Worm (Caenorhabditis elegans) whole organism, young adult: ENCODE measurements around the gene M03F8.1.

Source experiments
- C06A6.2 ChIP-seq: fragments of 200-800 bp; sonication (Bioruptor generic); conservative IDR thresholded peaks from 2 replicates; pipeline ENCODE4 v1.3.6; 2022; ENCODE audit warnings: missing genetic modification characterization, missing compliant biosample characterization
- D2030.7 ChIP-seq: fragments of 200-800 bp; sonication (Bioruptor generic); IDR thresholded peaks from 2 replicates; pipeline ENCODE4 v1.3.6; 2022; ENCODE audit warnings: missing genetic modification reagents, missing genetic modification characterization, missing compliant biosample characterization
- F22D6.2 ChIP-seq: sonication (generic microtip); optimal IDR thresholded peaks from 2 replicates; lab custom pipeline; 2016; ENCODE audit warnings: mild to moderate bottlenecking, missing genetic modification characterization, missing compliant biosample characterization
- F33H1.4 ChIP-seq: fragments of 200-800 bp; sonication (Bioruptor generic); IDR thresholded peaks from 2 replicates; pipeline ENCODE4 v1.3.6; 2022; ENCODE audit warnings: missing genetic modification reagents, missing genetic modification characterization, missing compliant biosample characterization
- F37B4.10 ChIP-seq: fragments of 200-800 bp; sonication (Bioruptor generic); IDR thresholded peaks from 2 replicates; pipeline ENCODE4 v1.3.6; 2022; ENCODE audit warnings: missing genetic modification characterization, missing compliant biosample characterization
- F39B2.1 ChIP-seq: fragments of 200-800 bp; sonication (Bioruptor generic); IDR thresholded peaks from 2 replicates; pipeline ENCODE4 v1.3.6; 2022; ENCODE audit warnings: missing genetic modification reagents, missing genetic modification characterization, missing compliant biosample characterization
- F52B5.7 ChIP-seq: sonication (generic microtip); optimal IDR thresholded peaks from 2 replicates; lab custom pipeline; 2016; ENCODE audit warnings: mild to moderate bottlenecking, missing genetic modification characterization, missing compliant biosample characterization
- F57A8.1 ChIP-seq: fragments of 200-800 bp; sonication (Bioruptor generic); optimal IDR thresholded peaks from 2 replicates; lab custom pipeline; 2018; ENCODE audit warnings: mild to moderate bottlenecking, missing genetic modification characterization, moderate library complexity, missing compliant biosample characterization
- T07F8.4 ChIP-seq: sonication (generic microtip); optimal IDR thresholded peaks from 2 replicates; lab custom pipeline; 2016; ENCODE audit warnings: mild to moderate bottlenecking, missing genetic modification characterization, moderate library complexity, missing compliant biosample characterization
- Y53F4B.3 ChIP-seq: fragments of 200-800 bp; sonication (Bioruptor generic); IDR thresholded peaks from 2 replicates; pipeline ENCODE4 v1.3.6; 2022; ENCODE audit warnings: missing genetic modification reagents, missing genetic modification characterization, missing compliant biosample characterization
- Y95B8A.8 ChIP-seq: fragments of 200-800 bp; sonication (Bioruptor generic); IDR thresholded peaks from 2 replicates; pipeline ENCODE4 v1.3.6; 2022; ENCODE audit warnings: missing genetic modification reagents, missing genetic modification characterization, missing compliant biosample characterization
- aptf-2 ChIP-seq: fragments of 200-800 bp; sonication (Bioruptor generic); conservative IDR thresholded peaks from 2 replicates; pipeline ENCODE4 v1.3.6; 2022; ENCODE audit warnings: missing genetic modification reagents, missing genetic modification characterization, missing compliant biosample characterization
- aptf-3 ChIP-seq: fragments of 200-800 bp; sonication (Bioruptor generic); IDR thresholded peaks from 2 replicates; pipeline ENCODE4 v1.3.6; 2022; ENCODE audit warnings: missing genetic modification characterization, missing compliant biosample characterization
- atf-7 ChIP-seq: sonication (generic microtip); optimal IDR thresholded peaks from 2 replicates; lab custom pipeline; 2017; ENCODE audit warnings: mild to moderate bottlenecking, missing genetic modification characterization, missing compliant biosample characterization
- athp-1 ChIP-seq: sonication (generic microtip); optimal IDR thresholded peaks from 2 replicates; lab custom pipeline; 2017; ENCODE audit warnings: mild to moderate bottlenecking, missing genetic modification characterization, missing compliant biosample characterization
- attf-3 ChIP-seq: fragments of 200-800 bp; sonication (Bioruptor generic); conservative IDR thresholded peaks from 2 replicates; pipeline ENCODE4 v1.3.6; 2022; ENCODE audit warnings: missing genetic modification reagents, missing genetic modification characterization, missing compliant biosample characterization
- ccch-3 ChIP-seq: fragments of 200-800 bp; sonication (Bioruptor generic); optimal IDR thresholded peaks from 2 replicates; lab custom pipeline; 2018; ENCODE audit warnings: mild to moderate bottlenecking, missing genetic modification characterization, missing compliant biosample characterization
- ceh-58 ChIP-seq: fragments of 200-800 bp; sonication (Bioruptor generic); IDR thresholded peaks from 2 replicates; pipeline ENCODE4 v1.3.6; 2022; ENCODE audit warnings: missing genetic modification characterization, missing compliant biosample characterization
- ceh-79 ChIP-seq: sonication (generic microtip); optimal IDR thresholded peaks from 2 replicates; lab custom pipeline; 2017; ENCODE audit warnings: mild to moderate bottlenecking, missing genetic modification characterization, missing compliant biosample characterization
- chd-7 ChIP-seq: sonication (generic microtip); optimal IDR thresholded peaks from 2 replicates; lab custom pipeline; 2016; ENCODE audit warnings: mild to moderate bottlenecking, missing genetic modification characterization, moderate library complexity, missing compliant biosample characterization
- die-1 ChIP-seq: sonication (generic microtip); optimal IDR thresholded peaks from 2 replicates; lab custom pipeline; 2016; ENCODE audit warnings: missing genotype, mild to moderate bottlenecking, missing genetic modification characterization, missing compliant biosample characterization
- dpl-1 ChIP-seq: fragments of 150-350 bp; optimal IDR thresholded peaks from 2 replicates; lab custom pipeline; 2014; ENCODE audit warnings: missing biosample characterization, missing genetic modification reagents, missing genetic modification characterization
- egl-18 ChIP-seq: fragments of 200-800 bp; sonication (Bioruptor generic); IDR thresholded peaks from 2 replicates; pipeline ENCODE4 v1.3.6; 2022; ENCODE audit warnings: missing genetic modification reagents, missing genetic modification characterization, missing compliant biosample characterization
- fkh-3 ChIP-seq: sonication (generic microtip); optimal IDR thresholded peaks from 2 replicates; lab custom pipeline; 2016; ENCODE audit warnings: mild to moderate bottlenecking, missing genetic modification characterization, missing compliant biosample characterization
- hmg-20 ChIP-seq: fragments of 200-800 bp; sonication (Bioruptor generic); IDR thresholded peaks from 2 replicates; pipeline ENCODE4 v1.3.6; 2022; ENCODE audit warnings: missing genetic modification reagents, missing genetic modification characterization, missing compliant biosample characterization
- lag-1 ChIP-seq: fragments of 200-800 bp; sonication (Bioruptor generic); IDR thresholded peaks from 2 replicates; pipeline ENCODE4 v1.3.6; 2022; ENCODE audit warnings: missing genetic modification reagents, missing genetic modification characterization, missing compliant biosample characterization
- let-607 ChIP-seq, 2 experiments: fragments of 200-800 bp in 1 of 2; sonication (Bioruptor generic) in 1 of 2; sonication (generic microtip) in 1 of 2; optimal IDR thresholded peaks; 2 replicates each; lab custom pipeline; 2016 to 2018; ENCODE audit warnings: mild to moderate bottlenecking in 2 of 2, missing compliant biosample characterization in 2 of 2, missing genetic modification characterization in 2 of 2, moderate library complexity in 2 of 2, missing genotype in 1 of 2
- lin-40 ChIP-seq: sonication (generic microtip); optimal IDR thresholded peaks from 2 replicates; lab custom pipeline; 2016; ENCODE audit warnings: missing genetic modification characterization, mild to moderate bottlenecking, missing compliant biosample characterization, missing genotype, missing genetic modification reagents
- lsl-1 ChIP-seq: fragments of 200-800 bp; sonication (Bioruptor generic); optimal IDR thresholded peaks from 2 replicates; lab custom pipeline; 2018; ENCODE audit warnings: mild to moderate bottlenecking, missing genetic modification characterization, moderate library complexity, missing compliant biosample characterization
- mes-4 ChIP-seq: sonication (generic microtip); optimal IDR thresholded peaks from 2 replicates; lab custom pipeline; 2016; ENCODE audit warnings: missing genotype, missing genetic modification characterization, missing compliant biosample characterization
- mxl-1 ChIP-seq: sonication (generic microtip); optimal IDR thresholded peaks from 2 replicates; lab custom pipeline; 2016; ENCODE audit warnings: missing genetic modification characterization, missing compliant biosample characterization
- nfya-2 ChIP-seq: fragments of 200-800 bp; sonication (Bioruptor generic); IDR thresholded peaks from 2 replicates; pipeline ENCODE4 v1.3.6; 2022; ENCODE audit warnings: missing genetic modification reagents, missing genetic modification characterization, missing compliant biosample characterization
- nhr-27 ChIP-seq: fragments of 200-800 bp; sonication (Bioruptor generic); optimal IDR thresholded peaks from 2 replicates; lab custom pipeline; 2018; ENCODE audit warnings: mild to moderate bottlenecking, missing genetic modification characterization, moderate library complexity, missing compliant biosample characterization
- nhr-80 ChIP-seq: sonication (generic microtip); optimal IDR thresholded peaks from 2 replicates; lab custom pipeline; 2016; ENCODE audit warnings: missing genetic modification characterization, missing compliant biosample characterization
- nhr-90 ChIP-seq: sonication (generic microtip); optimal IDR thresholded peaks from 2 replicates; lab custom pipeline; 2016; ENCODE audit warnings: missing genotype, mild to moderate bottlenecking, missing genetic modification characterization, missing compliant biosample characterization
- pha-4 ChIP-seq: fragments of 150-350 bp; sonication (generic microtip); optimal IDR thresholded peaks from 2 replicates; lab custom pipeline; 2014; ENCODE audit warnings: missing biosample characterization, missing genetic modification reagents, missing genetic modification characterization
- rpc-1 ChIP-seq, 2 experiments: fragments of 150-350 bp in 1 of 2; sonication (generic microtip) in 1 of 2; optimal IDR thresholded peaks; 2 replicates each; lab custom pipeline; 2014 to 2018; ENCODE audit warnings: missing biosample characterization in 1 of 2, missing genetic modification characterization in 1 of 2, missing genetic modification reagents in 1 of 2, missing genotype in 1 of 2
- snpc-1.1 ChIP-seq: sonication (generic microtip); optimal IDR thresholded peaks from 2 replicates; lab custom pipeline; 2017; ENCODE audit warnings: missing genetic modification characterization, mild to moderate bottlenecking, missing compliant biosample characterization, antibody characterized with exemption, moderate library complexity, missing genotype, missing genetic modification reagents; ENCODE audit not compliant: insufficient read depth
- snpc-1.3 ChIP-seq: sonication (generic microtip); optimal IDR thresholded peaks from 2 replicates; lab custom pipeline; 2017; ENCODE audit warnings: missing genetic modification characterization, mild to moderate bottlenecking, missing compliant biosample characterization, antibody characterized with exemption, moderate library complexity, missing genotype, missing genetic modification reagents; ENCODE audit not compliant: insufficient read depth
- tbp1 ChIP-seq: fragments of 200-800 bp; sonication (Bioruptor generic); optimal IDR thresholded peaks from 2 replicates; lab custom pipeline; 2018; ENCODE audit warnings: mild to moderate bottlenecking, missing genetic modification characterization, missing compliant biosample characterization
- unc-130 ChIP-seq: sonication (generic microtip); optimal IDR thresholded peaks from 2 replicates; lab custom pipeline; 2016; ENCODE audit warnings: missing genetic modification reagents, missing genetic modification characterization, missing compliant biosample characterization

M03F8.1 gene

ce11 chrV:5975724-5976123 lies 24.5 kb downstream of the M03F8.1 start, which contains the start of gene acy-2:
Gene acy-2 (plus strand): TSS chrV:5976024.
- TF ChIP-seq fkh-3, result no peak
- TF ChIP-seq F22D6.2 (tag; lab: Kevin White, UChicago), result no peak
- TF ChIP-seq snpc-1.3 (tag; lab: Kevin White, UChicago), result no peak
- no peak for TF ChIP-seq mxl-1 (tag; lab: Kevin White, UChicago)
- TF ChIP-seq F37B4.10, result no peak
- TF ChIP-seq lsl-1 (GFP tag; lab: Kevin White, UChicago), result no peak
- TF ChIP-seq tbp1 (GFP tag; lab: Kevin White, UChicago), result no peak
- no peak for TF ChIP-seq attf-3 (GFP tag; lab: Robert Waterston, UW)
- TF ChIP-seq T07F8.4 (tag; lab: Kevin White, UChicago), result no peak
- TF ChIP-seq chd-7, result no peak
- TF ChIP-seq die-1 (tag; lab: Kevin White, UChicago), result no peak
- no peak for TF ChIP-seq egl-18 (GFP tag; lab: Robert Waterston, UW)
- no peak for TF ChIP-seq nfya-2 (GFP tag; lab: Robert Waterston, UW)
- no peak for TF ChIP-seq ceh-79 (tag; lab: Kevin White, UChicago)
- no peak for TF ChIP-seq F57A8.1 (GFP tag; lab: Kevin White, UChicago)
- TF ChIP-seq F33H1.4, result no peak
- no peak for TF ChIP-seq Y95B8A.8
- TF ChIP-seq D2030.7 (GFP tag; lab: Robert Waterston, UW), result no peak

- TF ChIP-seq C06A6.2 (GFP tag; lab: Robert Waterston, UW) (no peak), Y53F4B.3 (no peak), ceh-58 (GFP tag; lab: Robert Waterston, UW) (no peak), aptf-2 (GFP tag; lab: Robert Waterston, UW) (no peak), F39B2.1 (no peak), lin-40 (tag; lab: Kevin White, UChicago) (no peak), lag-1 (GFP tag; lab: Robert Waterston, UW) (no peak), snpc-1.3 (tag; lab: Kevin White, UChicago) (no peak), D2030.7 (GFP tag; lab: Robert Waterston, UW) (no peak), nhr-80 (tag; lab: Kevin White, UChicago) (no peak), tbp1 (GFP tag; lab: Kevin White, UChicago) (no peak), nfya-2 (GFP tag; lab: Robert Waterston, UW) (no peak), hmg-20 (GFP tag; lab: Robert Waterston, UW) (no peak), atf-7 (no peak), fkh-3 (no peak), nhr-90 (tag; lab: Kevin White, UChicago) (no peak)
Observed at ce11 chrV:5982722-5983121, 31.5 kb downstream of the M03F8.1 start.

- no peak for TF ChIP-seq F52B5.7 (tag; lab: Kevin White, UChicago)
- TF ChIP-seq unc-130 (GFP tag; lab: Kevin White, UChicago), result no peak
- TF ChIP-seq mes-4 (tag; lab: Kevin White, UChicago), result no peak
- no peak for TF ChIP-seq C06A6.2 (GFP tag; lab: Robert Waterston, UW)
- TF ChIP-seq nhr-27 (tag; lab: Kevin White, UChicago), result no peak
- no peak for TF ChIP-seq snpc-1.1 (tag; lab: Kevin White, UChicago)
- no peak for TF ChIP-seq let-607 (tag; optimal IDR thresholded peaks at IDR 0.05; lab: Kevin White, UChicago)
- no peak for TF ChIP-seq rpc-1 (optimal IDR thresholded peaks at IDR 0.05; lab: Kevin White, UChicago)
- TF ChIP-seq rpc-1 (tag; optimal IDR thresholded peaks at IDR 0.05; lab: Kevin White, UChicago), result no peak
- no peak for TF ChIP-seq dpl-1 (GFP tag; lab: Kevin White, UChicago)
- TF ChIP-seq pha-4 (tag; lab: Kevin White, UChicago), result no peak
- TF ChIP-seq athp-1 (tag; lab: Kevin White, UChicago), result no peak
- no peak for TF ChIP-seq ccch-3
- no peak for TF ChIP-seq aptf-3 (GFP tag; lab: Robert Waterston, UW)
Observed at ce11 chrV:5983380-5983779, 32.1 kb downstream of the M03F8.1 start, which contains the start of gene dhs-16. Gene dhs-16 (plus strand): TSS chrV:5983745.
